Worm (Caenorhabditis elegans) whole organism, late embryonic: ENCODE data around the gene F47B8.18.
A peak's percentile ranks its signal among the peaks of the same experiment; 100 is the strongest.

Source experiments
- C08G9.2 ChIP-seq: sonication (generic microtip); optimal IDR thresholded peaks from 2 replicates; lab custom pipeline; 2016; ENCODE audit warnings: mild to moderate bottlenecking, missing genetic modification characterization, moderate library complexity, missing compliant biosample characterization
- C38D4.7 ChIP-seq: fragments of 200-800 bp; sonication (Bioruptor generic); optimal IDR thresholded peaks from 2 replicates; lab custom pipeline; 2018; ENCODE audit warnings: mild to moderate bottlenecking, missing genetic modification characterization, moderate library complexity, missing compliant biosample characterization
- Y22D7AL.16 ChIP-seq: sonication (generic microtip); optimal IDR thresholded peaks from 2 replicates; lab custom pipeline; 2016; ENCODE audit warnings: missing genetic modification characterization, missing compliant biosample characterization
- ama-1 ChIP-seq: fragments of 150-350 bp; optimal IDR thresholded peaks from 2 replicates; lab custom pipeline; 2014
- ceh-14 ChIP-seq: sonication (generic microtip); optimal IDR thresholded peaks from 2 replicates; lab custom pipeline; 2016; ENCODE audit warnings: missing genotype, missing genetic modification characterization, missing compliant biosample characterization
- ceh-19 ChIP-seq: fragments of 200-800 bp; sonication (Bioruptor generic); optimal IDR thresholded peaks from 2 replicates; lab custom pipeline; 2018; ENCODE audit warnings: mild to moderate bottlenecking, missing genetic modification characterization, missing compliant biosample characterization
- ceh-2 ChIP-seq: sonication (generic microtip); optimal IDR thresholded peaks from 2 replicates; lab custom pipeline; 2016; ENCODE audit warnings: missing genotype, missing genetic modification characterization, missing compliant biosample characterization
- ceh-24 ChIP-seq: sonication (generic microtip); optimal IDR thresholded peaks from 2 replicates; lab custom pipeline; 2016; ENCODE audit warnings: mild to moderate bottlenecking, missing genetic modification characterization, missing compliant biosample characterization
- ceh-34 ChIP-seq: sonication (generic microtip); optimal IDR thresholded peaks from 2 replicates; lab custom pipeline; 2016; ENCODE audit warnings: mild to moderate bottlenecking, missing genetic modification characterization, missing compliant biosample characterization
- ceh-45 ChIP-seq: fragments of 200-800 bp; sonication (Bioruptor generic); IDR thresholded peaks from 2 replicates; pipeline ENCODE4 v1.3.6; 2022; ENCODE audit warnings: missing genetic modification reagents, missing genetic modification characterization, missing compliant biosample characterization
- ceh-6 ChIP-seq: fragments of 200-800 bp; sonication (Bioruptor generic); optimal IDR thresholded peaks from 2 replicates; lab custom pipeline; 2018; ENCODE audit warnings: mild to moderate bottlenecking, missing genetic modification characterization, missing compliant biosample characterization
- che-1 ChIP-seq: sonication (generic microtip); optimal IDR thresholded peaks from 2 replicates; lab custom pipeline; 2016; ENCODE audit warnings: mild to moderate bottlenecking, missing genetic modification characterization, missing compliant biosample characterization
- elt-2 ChIP-seq: sonication (generic microtip); optimal IDR thresholded peaks from 2 replicates; lab custom pipeline; 2016; ENCODE audit warnings: missing genetic modification reagents, missing genetic modification characterization, missing compliant biosample characterization
- ets-4 ChIP-seq: sonication (generic microtip); optimal IDR thresholded peaks from 2 replicates; lab custom pipeline; 2016; ENCODE audit warnings: missing genetic modification characterization, missing compliant biosample characterization
- fax-1 ChIP-seq: sonication (generic microtip); optimal IDR thresholded peaks from 2 replicates; lab custom pipeline; 2016; ENCODE audit warnings: missing genotype, missing genetic modification characterization, missing compliant biosample characterization
- fkh-10 ChIP-seq: fragments of 150-350 bp; optimal IDR thresholded peaks from 2 replicates; lab custom pipeline; 2014; ENCODE audit warnings: missing biosample characterization, missing genetic modification reagents, missing genetic modification characterization
- hlh-13 ChIP-seq: fragments of 200-800 bp; sonication (Bioruptor generic); optimal IDR thresholded peaks from 2 replicates; lab custom pipeline; 2018; ENCODE audit warnings: mild to moderate bottlenecking, missing genetic modification characterization, missing compliant biosample characterization
- hlh-15 ChIP-seq: sonication (generic microtip); optimal IDR thresholded peaks from 2 replicates; lab custom pipeline; 2016; ENCODE audit warnings: missing genetic modification characterization, missing compliant biosample characterization
- hlh-30 ChIP-seq: sonication (generic microtip); optimal IDR thresholded peaks from 2 replicates; lab custom pipeline; 2017; ENCODE audit warnings: antibody characterized with exemption, missing genetic modification characterization, missing compliant biosample characterization; ENCODE audit not compliant: insufficient read depth
- hlh-6 ChIP-seq: sonication (generic microtip); optimal IDR thresholded peaks from 2 replicates; lab custom pipeline; 2016; ENCODE audit warnings: missing genotype, missing genetic modification characterization, missing compliant biosample characterization
- lim-6 ChIP-seq: sonication (generic microtip); optimal IDR thresholded peaks from 2 replicates; lab custom pipeline; 2016; ENCODE audit warnings: missing genetic modification characterization, missing compliant biosample characterization
- lin-11 ChIP-seq: fragments of 200-800 bp; sonication (Bioruptor generic); optimal IDR thresholded peaks from 2 replicates; lab custom pipeline; 2018; ENCODE audit warnings: mild to moderate bottlenecking, missing genetic modification characterization, missing compliant biosample characterization
- madf-2 ChIP-seq: sonication (generic microtip); optimal IDR thresholded peaks from 2 replicates; lab custom pipeline; 2017; ENCODE audit warnings: missing genetic modification characterization, missing compliant biosample characterization
- mec-3 ChIP-seq: sonication (generic microtip); optimal IDR thresholded peaks from 2 replicates; lab custom pipeline; 2016; ENCODE audit warnings: borderline replicate concordance, missing genetic modification characterization, missing compliant biosample characterization
- nfya-1 ChIP-seq: sonication (generic microtip); optimal IDR thresholded peaks from 2 replicates; lab custom pipeline; 2017; ENCODE audit warnings: missing genetic modification characterization, mild to moderate bottlenecking, missing compliant biosample characterization, antibody characterized with exemption, moderate library complexity
- nhr-232 ChIP-seq: sonication (generic microtip); optimal IDR thresholded peaks from 2 replicates; lab custom pipeline; 2016; ENCODE audit warnings: missing genetic modification characterization, missing compliant biosample characterization
- npax-4 ChIP-seq: sonication (generic microtip); optimal IDR thresholded peaks from 2 replicates; lab custom pipeline; 2016; ENCODE audit warnings: missing genetic modification characterization, missing compliant biosample characterization
- pag-3 ChIP-seq: sonication (generic microtip); optimal IDR thresholded peaks from 2 replicates; lab custom pipeline; 2016; ENCODE audit warnings: missing compliant biosample characterization, missing genetic modification characterization, borderline replicate concordance
- pat-9 ChIP-seq: fragments of 200-800 bp; sonication (Bioruptor generic); optimal IDR thresholded peaks from 2 replicates; lab custom pipeline; 2018; ENCODE audit warnings: mild to moderate bottlenecking, missing genetic modification characterization, moderate library complexity, missing compliant biosample characterization
- pax-1 ChIP-seq: fragments of 150-350 bp; optimal IDR thresholded peaks from 2 replicates; lab custom pipeline; 2014; ENCODE audit warnings: missing biosample characterization, missing genetic modification characterization
- pha-2 ChIP-seq: sonication (generic microtip); optimal IDR thresholded peaks from 2 replicates; lab custom pipeline; 2017; ENCODE audit warnings: mild to moderate bottlenecking, missing genetic modification characterization, missing compliant biosample characterization
- pha-4 ChIP-seq: fragments of 150-350 bp; optimal IDR thresholded peaks from 2 replicates; lab custom pipeline; 2018; ENCODE audit warnings: missing biosample characterization, missing genetic modification reagents, missing genetic modification characterization
- ref-2 ChIP-seq: sonication (generic microtip); optimal IDR thresholded peaks from 2 replicates; lab custom pipeline; 2016; ENCODE audit warnings: missing genetic modification characterization, missing compliant biosample characterization
- sdc-2 ChIP-seq: sonication (generic microtip); optimal IDR thresholded peaks from 2 replicates; lab custom pipeline; 2016; ENCODE audit warnings: missing genotype, missing genetic modification characterization, missing compliant biosample characterization
- sox-4 ChIP-seq: sonication (generic microtip); optimal IDR thresholded peaks from 2 replicates; lab custom pipeline; 2017; ENCODE audit warnings: mild to moderate bottlenecking, missing genetic modification characterization, inconsistent platforms, missing compliant biosample characterization
- tbx-7 ChIP-seq: sonication (generic microtip); optimal IDR thresholded peaks from 2 replicates; lab custom pipeline; 2016; ENCODE audit warnings: missing genotype, missing genetic modification characterization, missing compliant biosample characterization
- ttx-3 ChIP-seq: sonication (generic microtip); optimal IDR thresholded peaks from 2 replicates; lab custom pipeline; 2016; ENCODE audit warnings: missing genetic modification reagents, missing genetic modification characterization, missing compliant biosample characterization
- unc-3 ChIP-seq, 2 experiments: fragments of 200-800 bp in 1 of 2; sonication (Bioruptor generic) in 1 of 2; sonication (generic microtip) in 1 of 2; conservative IDR thresholded peaks in 1 of 2; optimal IDR thresholded peaks in 1 of 2; 2 replicates each; pipeline versions ENCODE4 v1.3.6 to Lab custom; 2016 to 2022; ENCODE audit warnings: missing compliant biosample characterization in 2 of 2, missing genetic modification characterization in 2 of 2, missing genetic modification reagents in 1 of 2
- unc-42 ChIP-seq: sonication (generic microtip); optimal IDR thresholded peaks from 2 replicates; lab custom pipeline; 2016; ENCODE audit warnings: missing genotype, missing genetic modification characterization, missing compliant biosample characterization
- unc-55 ChIP-seq: sonication (generic microtip); optimal IDR thresholded peaks from 2 replicates; lab custom pipeline; 2017; ENCODE audit warnings: missing biosample characterization, missing genetic modification reagents, missing genetic modification characterization

Gene F47B8.18

DNA sequence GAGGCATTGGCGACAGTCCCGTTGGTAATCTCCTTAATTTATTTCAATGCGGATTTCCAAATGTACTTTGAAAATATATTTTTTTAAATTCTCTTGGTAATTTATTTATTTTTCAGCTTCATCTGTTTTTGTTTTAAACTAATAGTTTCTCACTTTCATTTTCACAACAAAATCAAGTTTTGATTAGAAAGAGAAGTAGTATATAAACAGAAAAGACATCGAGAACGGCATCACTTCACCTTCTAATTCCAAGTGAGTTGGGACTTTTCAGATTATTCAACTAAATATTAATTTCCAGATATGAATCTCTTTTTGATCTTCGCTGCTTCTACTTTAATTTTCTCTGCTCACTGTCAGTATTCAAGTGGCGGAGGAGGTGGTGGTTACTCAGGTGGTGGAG is 5.0 kb downstream of the F47B8.18 start, which contains the start of gene F47B8.14:
Gene F47B8.14, plus strand, starts transcription at position 301 of the 400 bp plus-strand sequence.
- TF ChIP-seq unc-55 = no peak
- TF ChIP-seq hlh-6 (tag; lab: Kevin White, UChicago) = no peak
- no peak for TF ChIP-seq ref-2 (tag; lab: Kevin White, UChicago)
- no peak for TF ChIP-seq pha-2 (tag; lab: Kevin White, UChicago)
- TF ChIP-seq pax-1 (tag; lab: Kevin White, UChicago) = no peak
- no peak for TF ChIP-seq hlh-13 (GFP tag; lab: Kevin White, UChicago)
- no peak for TF ChIP-seq madf-2 (tag; lab: Kevin White, UChicago)
- TF ChIP-seq unc-3 (GFP tag; conservative IDR thresholded peaks at IDR 0.05; lab: Robert Waterston, UW) = no peak
- TF ChIP-seq unc-3 (tag; optimal IDR thresholded peaks at IDR 0.05; lab: Kevin White, UChicago) = no peak
- no peak for TF ChIP-seq ceh-14 (tag; lab: Kevin White, UChicago)
- TF ChIP-seq fax-1 (tag; lab: Kevin White, UChicago) = no peak

DNA sequence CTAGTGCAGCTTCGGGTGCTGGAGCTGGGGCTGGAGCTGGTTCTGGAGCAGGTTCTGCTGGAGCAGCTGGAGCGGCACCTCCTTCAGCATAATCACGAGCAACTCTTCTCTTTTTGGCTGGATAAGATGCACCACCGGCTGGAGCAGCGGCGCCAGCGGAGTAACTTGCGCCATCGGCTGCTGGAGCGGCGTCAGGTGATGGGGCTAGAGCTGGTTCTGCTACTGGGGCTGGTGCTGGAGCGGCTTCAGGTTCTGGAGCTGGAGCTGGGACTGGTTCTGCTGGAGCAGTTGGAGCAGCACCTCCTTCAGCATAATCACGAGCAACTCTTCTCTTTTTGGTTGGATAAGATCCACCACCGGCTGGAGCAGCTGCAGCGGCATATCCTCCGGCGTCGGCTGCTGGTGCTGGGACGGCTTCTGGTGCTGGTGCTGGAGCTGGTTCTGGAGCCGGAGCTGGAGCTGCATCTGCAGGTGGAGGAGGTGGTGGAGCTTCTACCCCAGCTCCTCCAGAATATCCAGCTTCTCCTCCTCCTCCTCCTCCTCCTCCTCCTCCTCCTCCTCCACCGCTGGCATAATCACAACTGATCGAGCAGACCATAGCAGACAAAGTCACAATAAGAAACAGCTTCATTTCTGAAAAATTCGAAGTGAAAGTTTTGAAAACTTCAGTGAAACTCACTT is 6.0 kb downstream of the F47B8.18 start, which contains the start of gene F47B8.13:
Gene F47B8.13, minus strand, starts transcription at position 631 of the 681 bp plus-strand sequence.
- TF ChIP-seq sdc-2 (tag; lab: Kevin White, UChicago) = no peak
- TF ChIP-seq lim-6 (tag; lab: Kevin White, UChicago) = no peak
- peak; percentile 76 for TF ChIP-seq mec-3 (tag; lab: Kevin White, UChicago)
- no peak for TF ChIP-seq lin-11 (tag; lab: Kevin White, UChicago)
- no peak for TF ChIP-seq C38D4.7 (GFP tag; lab: Kevin White, UChicago)
- no peak for TF ChIP-seq ref-2 (tag; lab: Kevin White, UChicago)
- no peak for TF ChIP-seq tbx-7
- peak; percentile 22 for TF ChIP-seq C08G9.2

- TF ChIP-seq unc-55 (no peak), ceh-24 (tag; lab: Kevin White, UChicago) (no peak), pag-3 (tag; lab: Kevin White, UChicago) (no peak), npax-4 (tag; lab: Kevin White, UChicago) (no peak)
Observed at ce11 chrV:14317621-14318020, 7.6 kb downstream of the F47B8.18 start.

ce11 chrV:14317204-14317603 is 8.1 kb downstream of the F47B8.18 start:
- TF ChIP-seq npax-4 (tag; lab: Kevin White, UChicago) (no peak), ref-2 (tag; lab: Kevin White, UChicago) (no peak), elt-2 (tag; lab: Kevin White, UChicago) (no peak), che-1 (tag; lab: Kevin White, UChicago) (no peak), Y22D7AL.16 (tag; lab: Kevin White, UChicago) (no peak), fax-1 (tag; lab: Kevin White, UChicago) (no peak), ets-4 (tag; lab: Kevin White, UChicago) (no peak), lin-11 (tag; lab: Kevin White, UChicago) (no peak), ceh-2 (tag; lab: Kevin White, UChicago) (no peak), nfya-1 (no peak), hlh-15 (tag; lab: Kevin White, UChicago) (no peak), ama-1 (lab: Kevin White, UChicago) (no peak), tbx-7 (no peak), unc-42 (tag; lab: Kevin White, UChicago) (no peak), sox-4 (tag; lab: Kevin White, UChicago) (no peak), nhr-232 (no peak), ceh-34 (tag; lab: Kevin White, UChicago) (no peak)

DNA sequence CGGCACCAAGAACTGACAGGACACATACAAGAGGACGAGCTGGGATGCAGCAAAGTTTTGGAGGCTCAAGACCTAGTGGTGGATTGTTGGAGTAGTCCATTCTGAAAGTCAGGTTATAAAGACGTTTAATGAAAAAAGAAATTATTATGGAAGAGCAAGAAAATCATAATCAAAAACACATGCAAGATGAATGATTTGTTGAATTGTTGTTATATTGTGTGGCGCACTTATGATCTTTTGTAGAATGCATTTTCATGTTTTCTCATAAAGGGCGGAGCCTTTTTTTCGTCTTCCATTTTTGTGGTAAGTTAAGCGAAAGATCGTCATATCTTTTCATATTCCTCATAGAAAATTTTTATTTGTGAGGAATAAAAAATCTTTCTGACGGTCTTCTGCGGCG is 8.7 kb downstream of the F47B8.18 start, which contains the start of gene F47B8.2:
Gene F47B8.2, minus strand, starts transcription at position 101 of the 400 bp plus-strand sequence.
- TF ChIP-seq tbx-7 (no peak), ceh-45 (GFP tag; lab: Robert Waterston, UW) (no peak), hlh-15 (tag; lab: Kevin White, UChicago) (no peak), ceh-19 (GFP tag; lab: Kevin White, UChicago) (no peak), hlh-30 (no peak), ceh-2 (tag; lab: Kevin White, UChicago) (no peak), Y22D7AL.16 (tag; lab: Kevin White, UChicago) (no peak), ttx-3 (no peak), pat-9 (tag; lab: Kevin White, UChicago) (no peak), ceh-6 (GFP tag; lab: Kevin White, UChicago) (no peak), fkh-10 (no peak), ama-1 (lab: Kevin White, UChicago) (no peak), pha-4 (tag; lab: Kevin White, UChicago) (no peak), ref-2 (tag; lab: Kevin White, UChicago) (no peak), pha-2 (tag; lab: Kevin White, UChicago) (no peak), lin-11 (tag; lab: Kevin White, UChicago) (no peak), lim-6 (tag; lab: Kevin White, UChicago) (no peak)
